Worm (Caenorhabditis elegans): ENCODE data around the gene set-31.

The set-31 gene

DNA sequence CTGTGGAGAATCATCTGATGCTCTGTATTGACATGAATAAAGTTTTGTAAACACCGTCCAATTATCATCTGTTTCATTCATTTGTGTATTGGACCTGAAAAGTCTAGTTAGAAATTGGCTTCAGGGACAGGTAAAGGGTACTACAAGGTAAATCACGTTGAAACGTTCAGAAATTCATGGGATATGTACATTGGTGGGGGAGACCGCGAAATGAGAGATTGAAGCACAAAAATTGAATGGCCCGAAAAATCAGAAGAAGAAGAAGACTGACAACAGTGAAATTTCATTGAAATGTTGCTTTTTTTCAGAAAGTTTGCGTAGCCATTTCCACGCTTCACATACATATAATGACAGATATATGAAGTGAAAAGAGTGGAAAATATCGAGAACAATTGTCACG is 38.7 kb upstream of the set-31 start, which contains the start of gene npr-43:
TSS of gene npr-43 (minus strand) at position 101 of the 400 bp plus-strand sequence.
- TF ChIP-seq alr-1 (tag; optimal IDR thresholded peaks at IDR 0.05; ENCODE audit: borderline replicate concordance): no peak
- TF ChIP-seq hlh-4 (tag; optimal IDR thresholded peaks at IDR 0.05): no peak
- no peak for TF ChIP-seq nhr-71 (tag; optimal IDR thresholded peaks at IDR 0.05)
- no peak for TF ChIP-seq jun-1 (tag; optimal IDR thresholded peaks at IDR 0.05)
- no peak for TF ChIP-seq nhr-77 (tag; optimal IDR thresholded peaks at IDR 0.05)
- TF ChIP-seq zip-4 (GFP tag; optimal IDR thresholded peaks at IDR 0.05): no peak

DNA sequence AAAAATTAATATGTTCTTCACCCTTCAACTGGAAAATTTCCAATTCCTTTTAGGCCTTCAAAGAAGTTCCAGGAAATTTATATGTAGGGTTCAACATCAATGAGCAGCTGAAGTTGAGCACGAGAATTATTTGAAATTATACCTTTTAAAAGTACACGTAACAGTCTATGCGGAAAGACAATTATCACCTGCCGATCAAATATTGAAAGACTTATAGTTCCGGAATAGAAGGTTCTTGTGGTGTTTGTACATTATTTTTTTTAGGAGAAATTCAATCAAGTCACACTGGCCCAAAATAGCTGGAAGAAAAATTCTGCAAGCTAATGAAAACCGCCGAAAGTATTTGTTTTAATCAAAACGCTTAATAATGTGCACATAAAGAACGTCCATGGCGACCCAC is 37.5 kb upstream of the set-31 start:
- TF ChIP-seq elt-2 (tag; optimal IDR thresholded peaks at IDR 0.05): no peak
- no peak for TF ChIP-seq elt-3 (tag; optimal IDR thresholded peaks at IDR 0.05)
- peak; percentile 4 for TF ChIP-seq pax-3 (tag; optimal IDR thresholded peaks at IDR 0.05)
- TF ChIP-seq nhr-71 (tag; optimal IDR thresholded peaks at IDR 0.05): peak; percentile 10
- TF ChIP-seq sptf-1 (tag; optimal IDR thresholded peaks at IDR 0.05): no peak
- TF ChIP-seq zip-4 (GFP tag; optimal IDR thresholded peaks at IDR 0.05): no peak
- peak; percentile 8 for TF ChIP-seq fkh-8 (tag; optimal IDR thresholded peaks at IDR 0.05)
- TF ChIP-seq nhr-11 (tag; optimal IDR thresholded peaks at IDR 0.05): no peak
- no peak for TF ChIP-seq snu-23 (GFP tag; optimal IDR thresholded peaks at IDR 0.05)
- TF ChIP-seq hlh-4 (tag; optimal IDR thresholded peaks at IDR 0.05): peak; percentile 55

- no peak for TF ChIP-seq lin-39 (tag; optimal IDR thresholded peaks at IDR 0.05)
- TF ChIP-seq nhr-90 (tag; optimal IDR thresholded peaks at IDR 0.05; ENCODE audit: poor library complexity): no peak
- no peak for TF ChIP-seq elt-2 (tag; optimal IDR thresholded peaks at IDR 0.05)
- TF ChIP-seq rnt-1 (tag; optimal IDR thresholded peaks at IDR 0.05): no peak
- TF ChIP-seq jun-1 (tag; optimal IDR thresholded peaks at IDR 0.05): no peak
- TF ChIP-seq pag-3 (tag; optimal IDR thresholded peaks at IDR 0.05; ENCODE audit: borderline replicate concordance, insufficient read depth): no peak
- no peak for TF ChIP-seq elt-3 (tag; optimal IDR thresholded peaks at IDR 0.05)
- TF ChIP-seq nhr-237 (tag; optimal IDR thresholded peaks at IDR 0.05): no peak
Observed at ce11 chrV:14391830-14392229, 25.9 kb upstream of the set-31 start, which contains the start of gene C15H11.10. Gene C15H11.10 (plus strand): TSS chrV:14392130.

ce11 chrV:14393504-14393903 is 24.2 kb upstream of the set-31 start, which contains the start of gene C15H11.1:
Gene C15H11.1 (plus strand): TSS chrV:14393804.
- TF ChIP-seq nhr-47 (tag; optimal IDR thresholded peaks at IDR 0.05) (no peak), egl-13 (tag; optimal IDR thresholded peaks at IDR 0.05) (no peak), tbx-2 (tag; optimal IDR thresholded peaks at IDR 0.05) (no peak), snu-23 (GFP tag; optimal IDR thresholded peaks at IDR 0.05) (no peak), isw-1 (GFP tag; IDR thresholded peaks at IDR 0.05) (no peak), blmp-1 (tag; optimal IDR thresholded peaks at IDR 0.05) (no peak), swsn-7 (tag; optimal IDR thresholded peaks at IDR 0.05) (no peak), fkh-10 (GFP tag; optimal IDR thresholded peaks at IDR 0.05) (no peak), nhr-77 (tag; optimal IDR thresholded peaks at IDR 0.05) (no peak), pqm-1 (tag; optimal IDR thresholded peaks at IDR 0.05) (no peak)

DNA sequence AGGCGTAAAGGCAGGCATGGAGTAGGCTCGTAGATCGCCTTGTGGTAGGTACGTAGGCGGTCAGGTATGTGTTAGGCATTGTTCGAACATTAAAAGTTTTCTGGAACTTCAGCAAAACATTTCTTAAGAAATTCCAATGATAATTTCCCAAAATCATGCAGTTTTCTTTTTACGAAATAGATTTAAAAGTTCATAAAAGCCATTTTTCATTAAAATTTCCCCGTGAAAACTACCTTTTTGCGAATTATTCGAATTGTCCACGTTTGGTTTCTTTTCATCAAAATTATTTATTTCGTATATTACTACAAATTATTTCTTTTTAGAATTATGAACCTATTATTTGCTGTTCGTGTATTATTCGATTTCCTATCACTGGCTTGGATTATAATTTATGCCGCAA is 23.0 kb upstream of the set-31 start, which contains the start of gene C15H11.13:
TSS of gene C15H11.13 (plus strand) at position 301 of the 400 bp plus-strand sequence.
- TF ChIP-seq rnt-1 (tag; optimal IDR thresholded peaks at IDR 0.05): no peak
- no peak for TF ChIP-seq grh-1 (GFP tag; IDR thresholded peaks at IDR 0.05)
- no peak for TF ChIP-seq sox-4 (tag; optimal IDR thresholded peaks at IDR 0.05)
- no peak for TF ChIP-seq dpl-1 (GFP tag; optimal IDR thresholded peaks at IDR 0.05)
- TF ChIP-seq jun-1 (tag; optimal IDR thresholded peaks at IDR 0.05): no peak

- no peak for TF ChIP-seq lin-39 (tag; optimal IDR thresholded peaks at IDR 0.05)
- no peak for TF ChIP-seq C04F5.9 (tag; optimal IDR thresholded peaks at IDR 0.05)
- TF ChIP-seq egl-13 (tag; optimal IDR thresholded peaks at IDR 0.05): no peak
- no peak for TF ChIP-seq nhr-19 (GFP tag; conservative IDR thresholded peaks at IDR 0.05)
- no peak for TF ChIP-seq unc-86 (tag; optimal IDR thresholded peaks at IDR 0.05)
- TF ChIP-seq mep-1 (tag; optimal IDR thresholded peaks at IDR 0.05): no peak
- TF ChIP-seq lin-14 (GFP tag; optimal IDR thresholded peaks at IDR 0.05): no peak
- TF ChIP-seq ces-1 (GFP tag; optimal IDR thresholded peaks at IDR 0.05): no peak
Observed at ce11 chrV:14396123-14396669, 21.5 kb upstream of the set-31 start.
